Fruit fly (Drosophila melanogaster) whole organism, larva: Measurements from ENCODE around the gene CG3473.

Experiments used
- noc ChIP-seq: fragments of 200-800 bp; sonication (Bioruptor generic); optimal IDR thresholded peaks from 3 replicates; lab custom pipeline; 2019; ENCODE audit warnings: missing biosample characterization, mild to moderate bottlenecking, missing genetic modification characterization, moderate library complexity

CG3473 gene

dm6 chr2L:14546629-14547366 lies 16.7 kb downstream of the CG3473 start:
- no peak for TF ChIP-seq noc (tag; lab: Kevin White, UChicago)

- TF ChIP-seq noc (tag; lab: Kevin White, UChicago): no peak
Measured at dm6 chr2L:14545319-14545740, 18.2 kb downstream of the CG3473 start.

- peak; percentile 85 for TF ChIP-seq noc (tag; lab: Kevin White, UChicago)
Measured at dm6 chr2L:14540539-14541106, 22.9 kb downstream of the CG3473 start.

- TF ChIP-seq noc (tag; lab: Kevin White, UChicago): no peak
Measured at dm6 chr2L:14539872-14540524, 23.5 kb downstream of the CG3473 start.

dm6 chr2L:14538853-14539358 lies 24.6 kb downstream of the CG3473 start:
- TF ChIP-seq noc (tag; lab: Kevin White, UChicago): no peak

- TF ChIP-seq noc (tag; lab: Kevin White, UChicago): peak; percentile 54
Measured at dm6 chr2L:14537432-14538221, 25.9 kb downstream of the CG3473 start.

dm6 chr2L:14536730-14537427 lies 26.6 kb downstream of the CG3473 start:
- no peak for TF ChIP-seq noc (tag; lab: Kevin White, UChicago)

dm6 chr2L:14533419-14534253 lies 29.9 kb downstream of the CG3473 start:
- TF ChIP-seq noc (tag; lab: Kevin White, UChicago): peak; percentile 87

- peak; percentile 85 for TF ChIP-seq noc (tag; lab: Kevin White, UChicago)
Measured at dm6 chr2L:14532822-14533336, 30.6 kb downstream of the CG3473 start.

dm6 chr2L:14531268-14531863 lies 32.2 kb downstream of the CG3473 start:
- TF ChIP-seq noc (tag; lab: Kevin White, UChicago): peak; percentile 39

dm6 chr2L:14530685-14531084 lies 32.8 kb downstream of the CG3473 start:
- no peak for TF ChIP-seq noc (tag; lab: Kevin White, UChicago)

dm6 chr2L:14528954-14529660 lies 34.4 kb downstream of the CG3473 start:
- no peak for TF ChIP-seq noc (tag; lab: Kevin White, UChicago)
